Worm (Caenorhabditis elegans): Measurements from ENCODE around the gene Y48C3A.12.

- no peak for TF ChIP-seq ama-1 (optimal IDR thresholded peaks at IDR 0.05)
- TF ChIP-seq fkh-6 (tag; optimal IDR thresholded peaks at IDR 0.05): no peak
- no peak for TF ChIP-seq pax-1 (tag; optimal IDR thresholded peaks at IDR 0.05)
- no peak for TF ChIP-seq F13H6.1 (tag; optimal IDR thresholded peaks at IDR 0.05)
- no peak for TF ChIP-seq pqm-1 (tag; optimal IDR thresholded peaks at IDR 0.05)
- TF ChIP-seq pha-4 (tag; optimal IDR thresholded peaks at IDR 0.05): no peak
- no peak for TF ChIP-seq ceh-22 (tag; optimal IDR thresholded peaks at IDR 0.05)
- no peak for TF ChIP-seq ceh-30 (tag; optimal IDR thresholded peaks at IDR 0.05)
- no peak for TF ChIP-seq tbx-2 (tag; optimal IDR thresholded peaks at IDR 0.05)
- no peak for TF ChIP-seq madf-2 (tag; optimal IDR thresholded peaks at IDR 0.05)
- no peak for TF ChIP-seq ceh-6 (GFP tag; optimal IDR thresholded peaks at IDR 0.05)
- TF ChIP-seq unc-55 (GFP tag; optimal IDR thresholded peaks at IDR 0.05): no peak
- no peak for TF ChIP-seq ets-4 (tag; optimal IDR thresholded peaks at IDR 0.05)
- TF ChIP-seq ahr-1 (tag; optimal IDR thresholded peaks at IDR 0.05): no peak
Measured at ce11 chrII:13412335-13412734, 36.1 kb downstream of the Y48C3A.12 start, which contains the start of gene Y48C3A.18.
